Worm (Caenorhabditis elegans) whole organism, L4/young adult: ENCODE data around the gene tmem-184.

Experiments used
- W03F9.2 ChIP-seq: fragments of 150-350 bp; optimal IDR thresholded peaks from 2 replicates; lab custom pipeline; 2014; ENCODE audit warnings: missing biosample characterization, missing genetic modification characterization
- dao-5 ChIP-seq: sonication (generic microtip); optimal IDR thresholded peaks from 2 replicates; lab custom pipeline; 2016; ENCODE audit warnings: missing genotype, missing genetic modification characterization, moderate library complexity, missing compliant biosample characterization
- him-1 ChIP-seq: sonication (generic microtip); optimal IDR thresholded peaks from 2 replicates; lab custom pipeline; 2016; ENCODE audit warnings: missing genotype, missing genetic modification reagents, missing genetic modification characterization, missing compliant biosample characterization

DNA sequence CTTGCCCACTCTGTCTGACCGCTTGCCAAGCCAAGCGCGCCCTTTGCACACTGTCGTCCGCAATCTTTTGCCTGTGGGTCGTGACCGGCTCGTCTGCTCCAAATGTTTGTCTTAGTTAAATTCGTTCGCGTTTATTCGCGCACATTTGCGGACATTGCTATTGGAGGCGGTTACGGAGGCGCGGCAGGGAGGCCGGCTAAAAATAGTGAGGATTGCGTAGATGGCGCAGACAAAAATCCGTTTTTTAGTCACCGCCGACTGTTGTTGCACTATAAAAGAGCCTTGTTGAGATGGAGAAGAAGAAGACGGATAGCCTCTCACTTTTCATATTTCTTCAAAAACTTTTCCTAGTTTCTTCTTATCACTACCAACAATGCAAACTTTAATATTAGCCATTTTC is 5.2 kb downstream of the tmem-184 start, which contains the start of gene F40E10.5:
- TF ChIP-seq him-1 (tag; lab: Kevin White, UChicago) = no peak
- TF ChIP-seq W03F9.2 = no peak
- TF ChIP-seq dao-5 (tag; lab: Kevin White, UChicago) = no peak
